Fruit fly (Drosophila melanogaster) whole organism: ENCODE results near the gene GNBP1.

Experiments
- pan ChIP-seq: fragments of >200 bp; optimal IDR thresholded peaks from 2 replicates; lab custom pipeline; 2017
- usp ChIP-seq: fragments of >200 bp; optimal IDR thresholded peaks from 2 replicates; lab custom pipeline; 2017; ENCODE audit warnings: missing biosample characterization, missing genetic modification characterization, mixed read lengths

DNA sequence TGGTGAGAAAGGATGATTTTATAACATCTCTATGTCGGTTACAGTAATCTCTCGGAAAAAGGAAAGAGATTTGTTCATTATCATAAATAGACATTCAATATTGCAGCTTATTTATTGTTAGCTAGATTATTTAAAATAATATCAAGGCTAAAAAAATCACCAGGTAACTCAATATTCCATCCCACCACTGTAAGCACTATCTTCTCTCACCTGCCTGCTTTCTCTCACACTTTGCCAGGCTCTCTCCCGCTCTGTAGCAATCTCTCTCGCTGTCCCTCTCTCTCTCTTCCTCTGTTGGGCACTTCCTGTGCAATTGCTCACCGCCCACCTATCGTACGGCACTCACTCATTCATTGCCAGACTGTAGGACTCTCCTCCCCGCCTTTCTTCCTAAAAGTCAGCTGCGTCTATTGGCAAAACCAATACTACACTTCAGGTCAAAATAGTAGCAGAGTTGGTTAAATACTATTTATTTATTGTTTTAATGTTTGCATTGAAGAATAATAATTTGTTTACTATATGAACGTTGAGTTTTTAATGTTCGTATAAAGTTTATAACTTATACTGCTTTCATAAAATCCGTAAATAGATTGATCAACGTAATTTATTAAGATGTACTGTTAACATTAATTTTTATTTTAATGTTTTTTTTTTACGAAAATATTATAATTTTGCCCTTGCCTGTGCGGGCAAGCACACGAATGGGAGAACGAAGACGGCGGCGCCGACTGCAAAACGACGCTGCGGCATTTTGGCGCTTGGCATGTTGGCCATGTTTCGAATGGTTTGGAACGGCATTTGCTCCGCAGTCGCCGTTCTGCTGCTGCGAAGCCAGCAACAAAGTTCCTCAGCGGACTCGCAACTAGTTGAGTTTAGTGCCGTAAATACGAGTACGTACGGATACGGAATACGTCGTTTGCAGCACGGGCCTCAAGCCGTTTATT, 34.7 kb upstream of the GNBP1 start:
- TF ChIP-seq usp (GFP tag; lab: Kevin White, UChicago) = no peak
- no peak for TF ChIP-seq pan (lab: Kevin White, UChicago)
